Fruit fly (Drosophila melanogaster) whole organism, wandering third instar larva: Measurements from ENCODE around the gene St2.

Experiments used
- N ChIP-seq: fragments of >200 bp; optimal IDR thresholded peaks from 2 replicates; lab custom pipeline; 2018; ENCODE audit warnings: missing biosample characterization, missing external identifiers, missing genetic modification characterization
- Sp1 ChIP-seq: fragments of 200-800 bp; sonication (Bioruptor generic); optimal IDR thresholded peaks from 3 replicates; lab custom pipeline; 2019; ENCODE audit warnings: missing biosample characterization, mild to moderate bottlenecking, missing genetic modification characterization, moderate library complexity
- Vsx2 ChIP-seq: fragments of 200-300, 225-300 bp; sonication (Bioruptor generic); optimal IDR thresholded peaks from 2 replicates; lab custom pipeline; 2018; ENCODE audit warnings: missing biosample characterization, missing genetic modification characterization; ENCODE audit not compliant: partially characterized antibody

DNA sequence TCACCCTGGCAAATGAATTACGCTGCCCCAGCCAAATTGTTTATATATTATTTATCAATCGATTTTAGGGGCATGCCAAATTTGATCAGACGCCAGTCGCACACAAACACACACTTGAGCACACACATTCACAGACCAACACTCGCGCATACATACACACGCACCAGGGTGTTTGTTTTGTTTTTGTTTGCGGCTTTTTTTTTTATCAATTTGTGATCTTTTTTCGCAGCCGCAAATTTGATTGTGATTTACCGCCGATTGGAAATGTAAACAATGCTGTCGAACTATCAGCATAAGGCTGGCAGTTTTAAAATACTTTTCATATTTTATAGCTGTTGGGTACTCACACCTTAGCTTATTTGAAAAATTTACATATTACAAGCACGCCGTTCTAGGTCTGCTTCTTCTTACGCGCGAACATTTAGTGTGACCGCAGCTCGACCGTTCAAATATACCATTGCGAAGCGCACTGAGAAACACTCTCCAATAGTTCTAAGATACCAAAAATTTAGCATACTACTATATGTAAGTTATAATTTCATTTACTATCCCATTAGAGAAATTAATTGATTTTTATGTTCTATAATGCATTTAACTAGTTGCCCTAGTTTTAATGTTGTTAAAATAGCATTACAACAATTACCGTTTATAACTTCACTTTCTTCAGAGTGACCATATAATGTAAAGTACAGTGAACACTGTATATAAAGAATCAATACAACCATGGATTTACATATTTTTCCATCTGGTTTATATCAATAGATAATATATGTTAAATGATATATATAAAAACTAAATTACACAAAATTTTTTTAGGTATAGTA, 14.2 kb upstream of the St2 start, which contains the start of gene pum:
- TF ChIP-seq Vsx2 (GFP tag; lab: Kevin White, UChicago) (no peak), N (GFP tag; lab: Kevin White, UChicago) (no peak), Sp1 (GFP tag; lab: Kevin White, UChicago) (peak; percentile 9)
